Worm (Caenorhabditis elegans) whole organism, late embryonic: ENCODE measurements around the gene jmjd-5.

Experiments
- K02D7.2 ChIP-seq: sonication (generic microtip); optimal IDR thresholded peaks from 2 replicates; lab custom pipeline; 2017; ENCODE audit warnings: mild to moderate bottlenecking, missing genetic modification characterization, missing compliant biosample characterization
- ceh-14 ChIP-seq: sonication (generic microtip); optimal IDR thresholded peaks from 2 replicates; lab custom pipeline; 2016; ENCODE audit warnings: missing genotype, missing genetic modification characterization, missing compliant biosample characterization
- ceh-18 ChIP-seq: sonication (generic microtip); optimal IDR thresholded peaks from 2 replicates; lab custom pipeline; 2016; ENCODE audit warnings: missing genetic modification characterization, missing compliant biosample characterization
- elt-2 ChIP-seq: sonication (generic microtip); optimal IDR thresholded peaks from 2 replicates; lab custom pipeline; 2016; ENCODE audit warnings: missing genetic modification reagents, missing genetic modification characterization, missing compliant biosample characterization
- fkh-10 ChIP-seq: fragments of 150-350 bp; optimal IDR thresholded peaks from 2 replicates; lab custom pipeline; 2014; ENCODE audit warnings: missing biosample characterization, missing genetic modification reagents, missing genetic modification characterization
- fkh-6 ChIP-seq: sonication (generic microtip); optimal IDR thresholded peaks from 2 replicates; lab custom pipeline; 2016; ENCODE audit warnings: missing genetic modification characterization, missing compliant biosample characterization
- nfya-1 ChIP-seq: sonication (generic microtip); optimal IDR thresholded peaks from 2 replicates; lab custom pipeline; 2017; ENCODE audit warnings: missing genetic modification characterization, mild to moderate bottlenecking, missing compliant biosample characterization, antibody characterized with exemption, moderate library complexity
- nhr-11 ChIP-seq: fragments of 150-350 bp; optimal IDR thresholded peaks from 2 replicates; lab custom pipeline; 2014; ENCODE audit warnings: missing biosample characterization, missing genetic modification characterization
- pha-4 ChIP-seq: fragments of 150-350 bp; optimal IDR thresholded peaks from 2 replicates; lab custom pipeline; 2018; ENCODE audit warnings: missing biosample characterization, missing genetic modification reagents, missing genetic modification characterization
- pqm-1 ChIP-seq: sonication (generic microtip); optimal IDR thresholded peaks from 2 replicates; lab custom pipeline; 2016; ENCODE audit warnings: missing genetic modification characterization, missing compliant biosample characterization
- pros-1 ChIP-seq: fragments of 150-350 bp; optimal IDR thresholded peaks from 2 replicates; lab custom pipeline; 2014; ENCODE audit warnings: missing biosample characterization, missing genetic modification reagents, missing genetic modification characterization
- ref-2 ChIP-seq: sonication (generic microtip); optimal IDR thresholded peaks from 2 replicates; lab custom pipeline; 2016; ENCODE audit warnings: missing genetic modification characterization, missing compliant biosample characterization
- tbx-7 ChIP-seq: sonication (generic microtip); optimal IDR thresholded peaks from 2 replicates; lab custom pipeline; 2016; ENCODE audit warnings: missing genotype, missing genetic modification characterization, missing compliant biosample characterization
- zip-5 ChIP-seq: sonication (generic microtip); optimal IDR thresholded peaks from 2 replicates; lab custom pipeline; 2016; ENCODE audit warnings: missing genetic modification characterization, missing compliant biosample characterization

DNA sequence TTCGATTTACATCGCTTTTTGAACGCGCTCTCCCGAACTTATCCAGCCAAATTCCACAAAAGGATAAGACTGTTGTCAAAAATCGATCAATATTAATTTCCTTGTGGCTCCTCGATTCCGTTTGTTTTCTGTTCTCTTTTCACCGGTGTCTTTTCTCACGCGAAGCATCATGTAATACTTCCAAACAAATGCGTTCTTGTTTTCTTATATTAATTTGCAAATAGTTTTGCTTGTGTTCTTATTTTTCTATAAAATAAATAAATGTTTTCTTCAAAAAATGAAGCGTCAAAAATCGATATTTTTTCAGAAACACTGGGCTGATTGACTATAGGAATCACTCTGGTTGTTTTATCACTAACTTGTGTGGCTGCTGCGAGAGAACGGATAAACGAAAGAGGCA is 13.7 kb upstream of the jmjd-5 start, which contains the start of gene math-33:
- TF ChIP-seq pqm-1 (tag; lab: Kevin White, UChicago) (no peak), fkh-6 (no peak), fkh-10 (no peak), pha-4 (tag; lab: Kevin White, UChicago) (no peak), tbx-7 (tag; lab: Kevin White, UChicago) (no peak), elt-2 (tag; lab: Kevin White, UChicago) (no peak), ref-2 (tag; lab: Kevin White, UChicago) (no peak), nhr-11 (no peak), pros-1 (tag; lab: Kevin White, UChicago) (no peak), ceh-14 (tag; lab: Kevin White, UChicago) (no peak), nfya-1 (tag; lab: Kevin White, UChicago) (no peak), K02D7.2 (tag; lab: Kevin White, UChicago) (no peak), zip-5 (tag; lab: Kevin White, UChicago) (no peak), ceh-18 (tag; lab: Kevin White, UChicago) (no peak)
